Worm (Caenorhabditis elegans) whole organism, late embryonic: ENCODE results near the gene prde-1.

ENCODE experiments used
- K02D7.2 ChIP-seq: sonication (generic microtip); optimal IDR thresholded peaks from 2 replicates; lab custom pipeline; 2017; ENCODE audit warnings: mild to moderate bottlenecking, missing genetic modification characterization, missing compliant biosample characterization
- ceh-18 ChIP-seq: sonication (generic microtip); optimal IDR thresholded peaks from 2 replicates; lab custom pipeline; 2016; ENCODE audit warnings: missing genetic modification characterization, missing compliant biosample characterization
- che-1 ChIP-seq: sonication (generic microtip); optimal IDR thresholded peaks from 2 replicates; lab custom pipeline; 2016; ENCODE audit warnings: mild to moderate bottlenecking, missing genetic modification characterization, missing compliant biosample characterization
- eyg-1 ChIP-seq: sonication (generic microtip); optimal IDR thresholded peaks from 2 replicates; lab custom pipeline; 2016; ENCODE audit warnings: missing genotype, missing genetic modification characterization, missing compliant biosample characterization
- hlh-8 ChIP-seq: sonication (generic microtip); optimal IDR thresholded peaks from 2 replicates; lab custom pipeline; 2016; ENCODE audit warnings: missing genotype, missing genetic modification characterization, missing compliant biosample characterization
- lin-11 ChIP-seq: fragments of 200-800 bp; sonication (Bioruptor generic); optimal IDR thresholded peaks from 2 replicates; lab custom pipeline; 2018; ENCODE audit warnings: mild to moderate bottlenecking, missing genetic modification characterization, missing compliant biosample characterization
- mec-3 ChIP-seq: sonication (generic microtip); optimal IDR thresholded peaks from 2 replicates; lab custom pipeline; 2016; ENCODE audit warnings: borderline replicate concordance, missing genetic modification characterization, missing compliant biosample characterization
- nfya-1 ChIP-seq: sonication (generic microtip); optimal IDR thresholded peaks from 2 replicates; lab custom pipeline; 2017; ENCODE audit warnings: missing genetic modification characterization, mild to moderate bottlenecking, missing compliant biosample characterization, antibody characterized with exemption, moderate library complexity
- ref-2 ChIP-seq: sonication (generic microtip); optimal IDR thresholded peaks from 2 replicates; lab custom pipeline; 2016; ENCODE audit warnings: missing genetic modification characterization, missing compliant biosample characterization

prde-1 gene

ce11 chrV:15578386-15578785 is 40.3 kb downstream of the prde-1 start, which contains the start of gene F28F8.9:
Gene F28F8.9, minus strand, starts transcription at chrV:15578673.
- TF ChIP-seq mec-3 (tag; lab: Kevin White, UChicago), result no peak
- peak; percentile 31 for TF ChIP-seq nfya-1
- TF ChIP-seq ref-2 (tag; lab: Kevin White, UChicago), result no peak

- TF ChIP-seq nfya-1, result peak; percentile 30
These were observed 43.4 kb downstream of the prde-1 start for ce11 chrV:15581440-15581839.

ce11 chrV:15590183-15590667 is 52.2 kb downstream of the prde-1 start, which contains the start of gene F28F8.7:
Gene F28F8.7, minus strand, starts transcription at chrV:15590617.
- peak; percentile 29 for TF ChIP-seq ref-2 (tag; lab: Kevin White, UChicago)

ce11 chrV:15594573-15594972 is 56.5 kb downstream of the prde-1 start, which contains the start of gene fbxa-139:
Gene fbxa-139, minus strand, starts transcription at chrV:15594673.
- TF ChIP-seq eyg-1 (no peak), che-1 (tag; lab: Kevin White, UChicago) (no peak), hlh-8 (tag; lab: Kevin White, UChicago) (no peak), K02D7.2 (tag; lab: Kevin White, UChicago) (no peak), ceh-18 (no peak), lin-11 (no peak)
